Fruit fly (Drosophila melanogaster) whole organism, embryonic: ENCODE data around the gene Coq2.

Experiments used
- Ada2b ChIP-seq: fragments of 200-800 bp; sonication (Bioruptor generic); IDR thresholded peaks from 2 replicates; pipeline ENCODE4 v1.3.6; 2022; ENCODE audit warnings: missing biosample characterization, missing genetic modification characterization
- CG1832 ChIP-seq: fragments of 200-800 bp; sonication (Bioruptor generic); optimal IDR thresholded peaks from 2 replicates; lab custom pipeline; 2017; ENCODE audit warnings: missing biosample characterization, mild to moderate bottlenecking, missing genetic modification characterization, inconsistent platforms
- Hey ChIP-seq: fragments of 200-800 bp; sonication (Bioruptor generic); optimal IDR thresholded peaks from 3 replicates; lab custom pipeline; 2018; ENCODE audit warnings: missing biosample characterization, mild to moderate bottlenecking, missing genetic modification characterization
- Rfx ChIP-seq: fragments of 200-800 bp; sonication (Bioruptor generic); IDR thresholded peaks from 2 replicates; pipeline ENCODE4 v1.3.6; 2022; ENCODE audit warnings: missing biosample characterization, missing genetic modification characterization
- Spps ChIP-seq: fragments of 200-800 bp; sonication (Bioruptor generic); optimal IDR thresholded peaks from 2 replicates; lab custom pipeline; 2018; ENCODE audit warnings: missing biosample characterization, mild to moderate bottlenecking, missing genetic modification characterization
- cato ChIP-seq: fragments of 200-800 bp; sonication (Bioruptor generic); optimal IDR thresholded peaks from 2 replicates; lab custom pipeline; 2016; ENCODE audit warnings: missing biosample characterization, missing genetic modification characterization, borderline replicate concordance
- disco-r ChIP-seq: fragments of 200-800 bp; sonication (Bioruptor generic); optimal IDR thresholded peaks from 2 replicates; lab custom pipeline; 2016; ENCODE audit warnings: missing biosample characterization, missing genetic modification characterization
- gfzf ChIP-seq: fragments of 200-800 bp; sonication (Bioruptor generic); optimal IDR thresholded peaks from 2 replicates; lab custom pipeline; 2016; ENCODE audit warnings: missing biosample characterization, mild to moderate bottlenecking, missing genetic modification characterization, moderate library complexity
- row ChIP-seq: fragments of 200-800 bp; sonication (Bioruptor generic); IDR thresholded peaks from 3 replicates; pipeline ENCODE4 v1.3.6; 2022; ENCODE audit warnings: missing biosample characterization, missing genetic modification characterization

DNA sequence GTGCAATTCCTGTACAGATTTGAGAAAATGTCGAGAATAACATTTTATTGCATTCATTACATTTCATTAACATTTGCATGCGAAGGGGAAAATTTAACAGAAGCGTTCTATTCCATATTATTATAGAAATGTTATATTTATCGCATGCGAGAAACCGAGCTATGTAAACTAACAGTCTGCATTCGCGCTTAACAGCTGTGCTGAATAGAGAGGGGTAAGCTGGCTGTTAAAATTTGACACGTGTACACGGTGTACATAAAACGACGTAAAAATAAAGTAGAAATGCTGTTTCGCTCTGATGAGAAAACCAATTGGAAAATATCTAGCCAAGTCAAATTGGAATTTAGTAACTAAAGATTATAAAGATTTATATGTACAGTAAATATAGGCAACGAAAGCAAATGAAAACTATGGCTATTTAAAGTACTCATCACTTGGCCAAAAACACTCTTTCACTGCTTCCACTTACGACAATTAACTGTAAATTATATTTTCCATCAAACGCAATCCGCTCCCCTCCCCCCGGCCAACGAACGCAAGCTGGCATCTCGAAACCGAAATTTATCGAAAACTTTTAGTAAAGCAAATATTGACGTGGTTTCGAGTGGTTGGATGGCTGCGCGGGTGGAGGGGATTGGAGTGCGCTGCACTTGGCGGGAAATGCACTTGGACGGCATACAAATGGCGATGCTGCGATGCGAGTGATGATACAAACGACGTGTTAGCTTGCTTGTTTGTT is 10.0 kb downstream of the Coq2 start:
- TF ChIP-seq disco-r (GFP tag; lab: Kevin White, UChicago) (no peak), Spps (tag; lab: Kevin White, UChicago) (no peak), gfzf (GFP tag; lab: Kevin White, UChicago) (no peak), Ada2b (GFP tag; lab: Robert Waterston, UW) (no peak), row (GFP tag; lab: Robert Waterston, UW) (no peak), Hey (tag; lab: Kevin White, UChicago) (no peak), Rfx (no peak), CG1832 (GFP tag; lab: Kevin White, UChicago) (no peak), cato (GFP tag; lab: Kevin White, UChicago) (no peak)
